Worm (Caenorhabditis elegans) whole organism, young adult: ENCODE results near the gene cec-3.
A peak's percentile ranks its signal among the peaks of the same experiment; 100 is the strongest.

Experiments
- B0019.2 ChIP-seq: fragments of 200-800 bp; sonication (Bioruptor generic); conservative IDR thresholded peaks from 2 replicates; pipeline ENCODE4 v1.3.6; 2022; ENCODE audit warnings: missing genetic modification reagents, missing genetic modification characterization, missing compliant biosample characterization
- B0035.1 ChIP-seq: sonication (generic microtip); optimal IDR thresholded peaks from 2 replicates; lab custom pipeline; 2016; ENCODE audit warnings: missing genetic modification characterization, mild to moderate bottlenecking, missing compliant biosample characterization, missing genotype, missing genetic modification reagents
- D2030.7 ChIP-seq: fragments of 200-800 bp; sonication (Bioruptor generic); IDR thresholded peaks from 2 replicates; pipeline ENCODE4 v1.3.6; 2022; ENCODE audit warnings: missing genetic modification reagents, missing genetic modification characterization, missing compliant biosample characterization
- F22D6.2 ChIP-seq: sonication (generic microtip); optimal IDR thresholded peaks from 2 replicates; lab custom pipeline; 2016; ENCODE audit warnings: mild to moderate bottlenecking, missing genetic modification characterization, missing compliant biosample characterization
- F52B5.7 ChIP-seq: sonication (generic microtip); optimal IDR thresholded peaks from 2 replicates; lab custom pipeline; 2016; ENCODE audit warnings: mild to moderate bottlenecking, missing genetic modification characterization, missing compliant biosample characterization
- F55B11.4 ChIP-seq: sonication (generic microtip); optimal IDR thresholded peaks from 2 replicates; lab custom pipeline; 2016; ENCODE audit warnings: missing compliant biosample characterization, missing genetic modification characterization, borderline replicate concordance; ENCODE audit not compliant: insufficient read depth
- F57A8.1 ChIP-seq: fragments of 200-800 bp; sonication (Bioruptor generic); optimal IDR thresholded peaks from 2 replicates; lab custom pipeline; 2018; ENCODE audit warnings: mild to moderate bottlenecking, missing genetic modification characterization, moderate library complexity, missing compliant biosample characterization
- F57C9.4 ChIP-seq: sonication (generic microtip); optimal IDR thresholded peaks from 2 replicates; lab custom pipeline; 2017; ENCODE audit warnings: mild to moderate bottlenecking, missing genetic modification characterization, missing compliant biosample characterization
- K12H6.12 ChIP-seq: fragments of 200-800 bp; sonication (Bioruptor generic); optimal IDR thresholded peaks from 2 replicates; lab custom pipeline; 2018; ENCODE audit warnings: mild to moderate bottlenecking, missing genetic modification characterization, missing compliant biosample characterization
- T07F8.4 ChIP-seq: sonication (generic microtip); optimal IDR thresholded peaks from 2 replicates; lab custom pipeline; 2016; ENCODE audit warnings: mild to moderate bottlenecking, missing genetic modification characterization, moderate library complexity, missing compliant biosample characterization
- ZK185.1 ChIP-seq: sonication (generic microtip); optimal IDR thresholded peaks from 2 replicates; lab custom pipeline; 2016; ENCODE audit warnings: mild to moderate bottlenecking, missing genetic modification characterization, missing compliant biosample characterization; ENCODE audit not compliant: poor library complexity, severe bottlenecking
- ama-1 ChIP-seq, 3 experiments: fragments of 150-350 bp in 1 of 3; sonication (generic microtip) in 2 of 3; optimal IDR thresholded peaks; 2 replicates each; lab custom pipeline; 2014 to 2018; ENCODE audit warnings: missing biosample characterization in 2 of 3, missing genetic modification characterization in 2 of 3, missing genetic modification reagents in 2 of 3
- aptf-3 ChIP-seq: fragments of 200-800 bp; sonication (Bioruptor generic); IDR thresholded peaks from 2 replicates; pipeline ENCODE4 v1.3.6; 2022; ENCODE audit warnings: missing genetic modification characterization, missing compliant biosample characterization
- bed-2 ChIP-seq: fragments of 200-800 bp; sonication (Bioruptor generic); IDR thresholded peaks from 2 replicates; pipeline ENCODE4 v1.3.6; 2022; ENCODE audit warnings: missing genetic modification reagents, missing genetic modification characterization, missing compliant biosample characterization
- cebp-2 ChIP-seq: fragments of 200-800 bp; sonication (Bioruptor generic); IDR thresholded peaks from 2 replicates; pipeline ENCODE4 v1.3.6; 2022; ENCODE audit warnings: missing genetic modification characterization, missing compliant biosample characterization
- ceh-27 ChIP-seq: fragments of 200-800 bp; sonication (Bioruptor generic); optimal IDR thresholded peaks from 2 replicates; lab custom pipeline; 2018; ENCODE audit warnings: mild to moderate bottlenecking, missing genetic modification characterization, moderate library complexity, missing compliant biosample characterization
- chd-7 ChIP-seq: sonication (generic microtip); optimal IDR thresholded peaks from 2 replicates; lab custom pipeline; 2016; ENCODE audit warnings: mild to moderate bottlenecking, missing genetic modification characterization, moderate library complexity, missing compliant biosample characterization
- die-1 ChIP-seq: sonication (generic microtip); optimal IDR thresholded peaks from 2 replicates; lab custom pipeline; 2016; ENCODE audit warnings: missing genotype, mild to moderate bottlenecking, missing genetic modification characterization, missing compliant biosample characterization
- dpl-1 ChIP-seq: fragments of 150-350 bp; optimal IDR thresholded peaks from 2 replicates; lab custom pipeline; 2014; ENCODE audit warnings: missing biosample characterization, missing genetic modification reagents, missing genetic modification characterization
- ekl-4 ChIP-seq: fragments of 200-800 bp; sonication (Bioruptor generic); IDR thresholded peaks from 2 replicates; pipeline ENCODE4 v1.3.6; 2022; ENCODE audit warnings: missing genetic modification reagents, missing genetic modification characterization, missing compliant biosample characterization
- him-1 ChIP-seq: sonication (generic microtip); optimal IDR thresholded peaks from 2 replicates; lab custom pipeline; 2016; ENCODE audit warnings: missing genotype, missing genetic modification reagents, missing genetic modification characterization, missing compliant biosample characterization
- hlh-12 ChIP-seq: sonication (generic microtip); optimal IDR thresholded peaks from 2 replicates; lab custom pipeline; 2016; ENCODE audit warnings: missing genetic modification characterization, missing compliant biosample characterization
- hmg-1.2 ChIP-seq: fragments of 200-800 bp; sonication (Bioruptor generic); IDR thresholded peaks from 2 replicates; pipeline ENCODE4 v1.3.6; 2022; ENCODE audit warnings: missing genetic modification reagents, missing genetic modification characterization, missing compliant biosample characterization
- hrde-1 ChIP-seq: sonication (generic microtip); optimal IDR thresholded peaks from 2 replicates; lab custom pipeline; 2016; ENCODE audit warnings: missing genetic modification characterization, mild to moderate bottlenecking, missing compliant biosample characterization, moderate library complexity, missing genotype, missing genetic modification reagents, borderline replicate concordance
- madf-6 ChIP-seq: fragments of 200-800 bp; sonication (Bioruptor generic); IDR thresholded peaks from 2 replicates; pipeline ENCODE4 v1.3.6; 2022; ENCODE audit warnings: missing genetic modification reagents, missing genetic modification characterization, missing compliant biosample characterization
- mcd-1 ChIP-seq: fragments of 200-800 bp; sonication (Bioruptor generic); IDR thresholded peaks from 2 replicates; pipeline ENCODE4 v1.3.6; 2022; ENCODE audit warnings: missing genetic modification reagents, missing genetic modification characterization, missing compliant biosample characterization
- mes-4 ChIP-seq: sonication (generic microtip); optimal IDR thresholded peaks from 2 replicates; lab custom pipeline; 2016; ENCODE audit warnings: missing genotype, missing genetic modification characterization, missing compliant biosample characterization
- nfya-2 ChIP-seq: fragments of 200-800 bp; sonication (Bioruptor generic); IDR thresholded peaks from 2 replicates; pipeline ENCODE4 v1.3.6; 2022; ENCODE audit warnings: missing genetic modification reagents, missing genetic modification characterization, missing compliant biosample characterization
- nfyb-1 ChIP-seq: fragments of 200-800 bp; sonication (Bioruptor generic); IDR thresholded peaks from 2 replicates; pipeline ENCODE4 v1.3.6; 2022; ENCODE audit warnings: missing genetic modification reagents, missing genetic modification characterization, missing compliant biosample characterization
- nhr-120 ChIP-seq: fragments of 200-800 bp; sonication (Bioruptor generic); IDR thresholded peaks from 2 replicates; pipeline ENCODE4 v1.3.6; 2022; ENCODE audit warnings: missing genetic modification characterization, missing compliant biosample characterization
- nhr-27 ChIP-seq: fragments of 200-800 bp; sonication (Bioruptor generic); optimal IDR thresholded peaks from 2 replicates; lab custom pipeline; 2018; ENCODE audit warnings: mild to moderate bottlenecking, missing genetic modification characterization, moderate library complexity, missing compliant biosample characterization
- rcor-1 ChIP-seq: fragments of 200-800 bp; sonication (Bioruptor generic); IDR thresholded peaks from 2 replicates; pipeline ENCODE4 v1.3.6; 2022; ENCODE audit warnings: missing genetic modification reagents, missing genetic modification characterization, missing compliant biosample characterization
- snpc-1.1 ChIP-seq: sonication (generic microtip); optimal IDR thresholded peaks from 2 replicates; lab custom pipeline; 2017; ENCODE audit warnings: missing genetic modification characterization, mild to moderate bottlenecking, missing compliant biosample characterization, antibody characterized with exemption, moderate library complexity, missing genotype, missing genetic modification reagents; ENCODE audit not compliant: insufficient read depth
- snpc-4 ChIP-seq, 5 experiments: fragments of 150-350 bp in 1 of 5; sonication (generic microtip) in 4 of 5; optimal IDR thresholded peaks; 2 replicates each; lab custom pipeline; 2014 to 2018; ENCODE audit warnings: missing genetic modification characterization in 5 of 5, missing biosample characterization in 3 of 5, antibody characterized with exemption in 2 of 5, mild to moderate bottlenecking in 2 of 5, missing compliant biosample characterization in 2 of 5, missing genotype in 2 of 5, moderate library complexity in 2 of 5, missing genetic modification reagents in 1 of 5
- somi-1 ChIP-seq: fragments of 200-800 bp; sonication (Bioruptor generic); optimal IDR thresholded peaks from 2 replicates; lab custom pipeline; 2018; ENCODE audit warnings: mild to moderate bottlenecking, missing genetic modification characterization, missing compliant biosample characterization
- sptf-2 ChIP-seq: fragments of 200-800 bp; sonication (Bioruptor generic); optimal IDR thresholded peaks from 2 replicates; lab custom pipeline; 2018; ENCODE audit warnings: mild to moderate bottlenecking, missing genetic modification characterization, missing compliant biosample characterization
- unc-130 ChIP-seq: sonication (generic microtip); optimal IDR thresholded peaks from 2 replicates; lab custom pipeline; 2016; ENCODE audit warnings: missing genetic modification reagents, missing genetic modification characterization, missing compliant biosample characterization
- ztf-18 ChIP-seq: sonication (generic microtip); optimal IDR thresholded peaks from 2 replicates; lab custom pipeline; 2016; ENCODE audit warnings: missing genotype, mild to moderate bottlenecking, missing genetic modification characterization, missing compliant biosample characterization
- ztf-28 ChIP-seq: fragments of 200-800 bp; sonication (Bioruptor generic); IDR thresholded peaks from 2 replicates; pipeline ENCODE4 v1.3.6; 2022; ENCODE audit warnings: missing genetic modification reagents, missing genetic modification characterization, missing compliant biosample characterization
- ztf-6 ChIP-seq: fragments of 200-800 bp; sonication (Bioruptor generic); IDR thresholded peaks from 2 replicates; pipeline ENCODE4 v1.3.6; 2022; ENCODE audit warnings: missing genetic modification reagents, missing genetic modification characterization, missing compliant biosample characterization

Gene cec-3

ce11 chrII:7845571-7846236, 11.7 kb downstream of the cec-3 start, which contains the start of gene T09A5.4 (continued):
- TF ChIP-seq ztf-18 (tag; lab: Kevin White, UChicago): no peak
- TF ChIP-seq, all 124 proteins: peak for 0

- TF ChIP-seq mcd-1 (GFP tag; lab: Robert Waterston, UW) (no peak), hmg-1.2 (GFP tag; lab: Robert Waterston, UW) (no peak)
- TF ChIP-seq, all 124 proteins: peak for 0
Observed at ce11 chrII:7842053-7842452, 15.3 kb downstream of the cec-3 start, which contains the start of gene klp-3. Gene klp-3, plus strand, starts transcription at chrII:7842353.

- TF ChIP-seq him-1 (tag; lab: Kevin White, UChicago) (no peak), F52B5.7 (tag; lab: Kevin White, UChicago) (no peak), ama-1 (optimal IDR thresholded peaks at IDR 0.05; lab: Kevin White, UChicago) (no peak), ama-1 (GFP tag; optimal IDR thresholded peaks at IDR 0.05; lab: Kevin White, UChicago) (no peak), bed-2 (GFP tag; lab: Robert Waterston, UW) (no peak), F22D6.2 (no peak), rcor-1 (GFP tag; lab: Robert Waterston, UW) (no peak), F57C9.4 (tag; lab: Kevin White, UChicago) (no peak), F57A8.1 (GFP tag; lab: Kevin White, UChicago) (no peak), aptf-3 (GFP tag; lab: Robert Waterston, UW) (no peak), unc-130 (no peak), ceh-27 (no peak), chd-7 (tag; lab: Kevin White, UChicago) (no peak), hrde-1 (tag; lab: Kevin White, UChicago) (no peak), ZK185.1 (tag; lab: Kevin White, UChicago) (no peak), madf-6 (GFP tag; lab: Robert Waterston, UW) (no peak), ztf-28 (no peak), ztf-6 (GFP tag; lab: Robert Waterston, UW) (no peak), F55B11.4 (no peak), sptf-2 (GFP tag; lab: Kevin White, UChicago) (no peak), T07F8.4 (no peak)
Observed at ce11 chrII:7839703-7840102, 17.7 kb downstream of the cec-3 start.

ce11 chrII:7838661-7839060, 18.7 kb downstream of the cec-3 start:
- TF ChIP-seq die-1: no peak
- TF ChIP-seq cebp-2 (GFP tag; lab: Robert Waterston, UW): no peak
- no peak for TF ChIP-seq B0035.1 (tag; lab: Kevin White, UChicago)
- no peak for TF ChIP-seq dpl-1 (GFP tag; lab: Kevin White, UChicago)
- no peak for TF ChIP-seq ztf-28
- peak; percentile 76 for TF ChIP-seq hmg-1.2 (GFP tag; lab: Robert Waterston, UW)

ce11 chrII:7836613-7837226, 20.7 kb downstream of the cec-3 start:
- TF ChIP-seq nfya-2 (GFP tag; lab: Robert Waterston, UW) (no peak), D2030.7 (GFP tag; lab: Robert Waterston, UW) (no peak), T07F8.4 (no peak), nhr-27 (tag; lab: Kevin White, UChicago) (no peak), somi-1 (GFP tag; lab: Kevin White, UChicago) (peak; percentile 40), nhr-120 (GFP tag; lab: Robert Waterston, UW) (no peak), snpc-4 (GFP tag; optimal IDR thresholded peaks at IDR 0.05; lab: Kevin White, UChicago) (no peak), snpc-4 (tag; optimal IDR thresholded peaks at IDR 0.05; lab: Kevin White, UChicago) (no peak), snpc-1.1 (tag; lab: Kevin White, UChicago) (no peak), K12H6.12 (tag; lab: Kevin White, UChicago) (peak; percentile 61), mes-4 (no peak), nfyb-1 (GFP tag; lab: Robert Waterston, UW) (0 out of 2 replicates have a peak, but pooled peaks have one; percentile 7), ekl-4 (GFP tag; lab: Robert Waterston, UW) (no peak), B0019.2 (GFP tag; lab: Robert Waterston, UW) (no peak), F55B11.4 (no peak), hlh-12 (no peak), unc-130 (no peak)
